Fruit fly (Drosophila melanogaster): ENCODE data around the gene MetRS-m.
A peak's percentile ranks its signal among the peaks of the same experiment; 100 is the strongest.

Gene MetRS-m

DNA sequence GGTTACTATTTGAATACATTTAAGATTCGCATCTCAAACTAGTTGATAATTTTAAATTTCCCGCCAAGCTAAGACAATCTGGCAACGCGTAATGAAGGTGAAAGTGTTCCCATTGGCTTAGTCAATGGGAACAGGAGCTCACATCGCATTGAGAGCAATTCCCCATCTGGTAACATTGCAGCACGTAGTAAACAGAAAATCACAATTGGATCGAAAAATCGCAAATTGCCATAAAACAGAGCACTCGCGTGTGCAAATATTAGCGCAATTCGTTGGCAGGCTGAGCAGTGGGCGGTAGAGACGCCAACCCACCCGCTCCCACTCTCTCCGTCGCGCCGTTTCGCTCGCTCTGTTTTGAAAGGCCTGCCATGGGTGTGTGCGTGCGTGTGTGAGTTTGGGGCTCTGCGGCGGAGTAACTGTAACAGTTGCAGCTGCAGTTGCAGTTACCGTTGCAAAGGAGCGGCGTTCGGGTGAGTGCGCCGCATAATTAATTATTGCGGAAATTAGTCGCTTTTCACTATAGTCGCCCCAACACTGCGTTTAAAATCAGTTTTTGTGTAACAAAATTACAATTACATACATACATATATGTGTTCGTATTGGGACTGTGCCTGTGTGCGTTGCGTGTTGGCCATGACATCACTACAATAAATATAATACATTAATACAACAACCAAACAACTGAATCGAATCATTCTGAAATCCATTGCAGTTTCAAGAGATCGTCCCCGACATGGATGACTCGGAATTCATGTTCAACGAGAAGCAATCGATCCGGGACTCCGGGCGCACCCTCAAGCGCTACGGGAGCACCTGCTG, 38.5 kb upstream of the MetRS-m start (continued):
- TF ChIP-seq crol (GFP tag; IDR thresholded peaks at IDR 0.05), result 0 out of 2 replicates have a peak, but pooled peaks have one; percentile 34
- no peak for TF ChIP-seq CG12104 (GFP tag; optimal IDR thresholded peaks at IDR 0.05)
- TF ChIP-seq prd (optimal IDR thresholded peaks at IDR 0.05), result no peak
- TF ChIP-seq prd (GFP tag; IDR thresholded peaks at IDR 0.05), result no peak
- no peak for TF ChIP-seq CG30020 (tag; optimal IDR thresholded peaks at IDR 0.05)
- no peak for TF ChIP-seq CG31224 (GFP tag; IDR thresholded peaks at IDR 0.05)
- TF ChIP-seq lola (GFP tag; optimal IDR thresholded peaks at IDR 0.05), result no peak
- no peak for TF ChIP-seq CG11085 (GFP tag; IDR thresholded peaks at IDR 0.05)
- TF ChIP-seq sisA (GFP tag; IDR thresholded peaks at IDR 0.05), result no peak
- TF ChIP-seq br (optimal IDR thresholded peaks at IDR 0.05), result no peak
- TF ChIP-seq CG14965 (GFP tag; optimal IDR thresholded peaks at IDR 0.05; ENCODE audit: borderline replicate concordance), result no peak
- TF ChIP-seq Vsx1 (GFP tag; optimal IDR thresholded peaks at IDR 0.05), result no peak
- no peak for TF ChIP-seq Mrtf (GFP tag; IDR thresholded peaks at IDR 0.05)
- TF ChIP-seq Gug (GFP tag; IDR thresholded peaks at IDR 0.05), result no peak
- TF ChIP-seq ssp (GFP tag; IDR thresholded peaks at IDR 0.05), result no peak
- no peak for TF ChIP-seq CG18476 (GFP tag; optimal IDR thresholded peaks at IDR 0.05)
- no peak for TF ChIP-seq CG18599 (GFP tag; optimal IDR thresholded peaks at IDR 0.05)
- TF ChIP-seq Camta (GFP tag; optimal IDR thresholded peaks at IDR 0.05), result no peak
- no peak for TF ChIP-seq az2 (GFP tag; optimal IDR thresholded peaks at IDR 0.05)
- peak in 1 of 2 experiments; percentile 36 for TF ChIP-seq insv (GFP tag; optimal IDR thresholded peaks at IDR 0.05)
- no peak for TF ChIP-seq CG2875 (GFP tag; optimal IDR thresholded peaks at IDR 0.05)
- peak; percentile 86 for TF ChIP-seq Elba2 (GFP tag; optimal IDR thresholded peaks at IDR 0.05)
- TF ChIP-seq gsb (GFP tag; IDR thresholded peaks at IDR 0.05), result no peak
- no peak for TF ChIP-seq tap (tag; optimal IDR thresholded peaks at IDR 0.05)
- no peak for TF ChIP-seq CG5180 (GFP tag; optimal IDR thresholded peaks at IDR 0.05)
- no peak for TF ChIP-seq CG7839 (tag; optimal IDR thresholded peaks at IDR 0.05)
- no peak for TF ChIP-seq Scr (GFP tag; IDR thresholded peaks at IDR 0.05; ENCODE audit: partially characterized antibody)
- no peak for TF ChIP-seq CG11456 (GFP tag; IDR thresholded peaks at IDR 0.05)
- no peak for TF ChIP-seq CG4707 (GFP tag; optimal IDR thresholded peaks at IDR 0.05)
- no peak for TF ChIP-seq fd96Cb (tag; optimal IDR thresholded peaks at IDR 0.05)
- TF ChIP-seq TFAM (GFP tag; optimal IDR thresholded peaks at IDR 0.05), result no peak
- TF ChIP-seq CG4328 (GFP tag; optimal IDR thresholded peaks at IDR 0.05), result no peak
- no peak for TF ChIP-seq CG15269 (tag; optimal IDR thresholded peaks at IDR 0.05)
- no peak for TF ChIP-seq NFAT (GFP tag; IDR thresholded peaks at IDR 0.05)
- TF ChIP-seq dpn (GFP tag; optimal IDR thresholded peaks at IDR 0.05), result no peak
- 0 out of 3 replicates have a peak, but pooled peaks have one; percentile 10 for TF ChIP-seq CG16813 (GFP tag; IDR thresholded peaks at IDR 0.05; ENCODE audit: partially characterized antibody)
- no peak for TF ChIP-seq HHEX (GFP tag; optimal IDR thresholded peaks at IDR 0.05)
- TF ChIP-seq HLH4C (GFP tag; IDR thresholded peaks at IDR 0.05; ENCODE audit: partially characterized antibody), result no peak
- TF ChIP-seq CG43689 (GFP tag; IDR thresholded peaks at IDR 0.05), result no peak
- TF ChIP-seq Hr39 (optimal IDR thresholded peaks at IDR 0.05), result no peak
- no peak for TF ChIP-seq Atf3 (GFP tag; optimal IDR thresholded peaks at IDR 0.05)
- no peak for TF ChIP-seq CG1529 (GFP tag; optimal IDR thresholded peaks at IDR 0.05)
- no peak for TF ChIP-seq shn (GFP tag; optimal IDR thresholded peaks at IDR 0.05)
- no peak for TF ChIP-seq CG10321 (GFP tag; IDR thresholded peaks at IDR 0.05)
- TF ChIP-seq run (tag; optimal IDR thresholded peaks at IDR 0.05), result no peak
- no peak for TF ChIP-seq B-H1 (GFP tag; IDR thresholded peaks at IDR 0.05)
- TF ChIP-seq CG14860 (GFP tag; IDR thresholded peaks at IDR 0.05; ENCODE audit: partially characterized antibody), result no peak
- TF ChIP-seq chm (GFP tag; IDR thresholded peaks at IDR 0.05), result peak; percentile 58; the same call in 1 of the 2 replicates
- no peak for TF ChIP-seq hbn (GFP tag; IDR thresholded peaks at IDR 0.05; ENCODE audit: partially characterized antibody)
- TF ChIP-seq HLH3B (GFP tag; IDR thresholded peaks at IDR 0.05), result no peak

Measured in whole organism, embryonic.